In the genomic region with DNA sequence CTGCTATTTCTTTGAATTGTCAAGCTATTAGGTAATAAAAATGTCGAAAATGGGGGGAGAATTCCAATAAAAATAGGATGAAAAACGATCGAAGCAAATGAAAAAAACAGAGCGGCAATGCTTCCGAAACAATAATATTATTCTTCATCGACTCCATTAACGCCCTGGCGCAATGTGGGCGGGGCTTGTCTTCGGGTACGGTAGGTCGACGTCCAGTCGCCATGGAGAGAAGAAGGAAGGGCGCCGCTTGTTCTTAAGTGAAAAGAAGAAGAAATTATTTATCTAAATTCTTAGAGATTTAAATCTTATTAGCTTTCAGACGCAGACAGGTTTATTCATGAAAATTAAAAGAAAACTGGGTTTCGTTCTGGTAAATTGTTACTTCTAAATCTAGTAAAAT, we compare ENCODE assay signal across 5 worm cellular contexts.
TF ChIP-seq lines count a peak whose summit lies in the region.

No protein-coding gene starts in this region.

TF ChIP-seq in whole organism, L1 larva, 84 proteins besides CTCF, POLR2A, EP300 and RAD21:
- TF ChIP-seq ces-1 (GFP tag; optimal IDR thresholded peaks at IDR 0.05; lab: Kevin White, UChicago), result no peak
- no peak for TF ChIP-seq efl-1 (optimal IDR thresholded peaks at IDR 0.05; lab: Kevin White, UChicago)
- TF ChIP-seq efl-1 (GFP tag; optimal IDR thresholded peaks at IDR 0.05 in 1 of 2; lab: Kevin White, UChicago), result peak in 1 of 2 experiments; percentile 23
- TF ChIP-seq zip-4 (GFP tag; optimal IDR thresholded peaks at IDR 0.05; lab: Kevin White, UChicago), result no peak
- no peak for TF ChIP-seq ceh-90 (tag; optimal IDR thresholded peaks at IDR 0.05; lab: Kevin White, UChicago)
- TF ChIP-seq nhr-12 (tag; optimal IDR thresholded peaks at IDR 0.05; lab: Kevin White, UChicago), result no peak
- TF ChIP-seq zag-1 (tag; optimal IDR thresholded peaks at IDR 0.05; lab: Kevin White, UChicago), result no peak
- no peak for TF ChIP-seq unc-30 (tag; optimal IDR thresholded peaks at IDR 0.05; lab: Kevin White, UChicago)
- TF ChIP-seq lsy-2 (tag; optimal IDR thresholded peaks at IDR 0.05; lab: Kevin White, UChicago), result peak; percentile 33 to 66
- TF ChIP-seq ceh-82 (tag; optimal IDR thresholded peaks at IDR 0.05; lab: Kevin White, UChicago), result no peak
- TF ChIP-seq nhr-20 (tag; optimal IDR thresholded peaks at IDR 0.05; lab: Kevin White, UChicago), result no peak
- no peak for TF ChIP-seq ztf-4 (tag; optimal IDR thresholded peaks at IDR 0.05; lab: Kevin White, UChicago)
- no peak for TF ChIP-seq unc-86 (tag; optimal IDR thresholded peaks at IDR 0.05; lab: Kevin White, UChicago)
- no peak for TF ChIP-seq tlp-1 (tag; optimal IDR thresholded peaks at IDR 0.05; lab: Kevin White, UChicago)
TF ChIP-seq in whole organism, L1 larva: peak in this region for 2.

TF ChIP-seq in whole organism, L3 larva, 47 proteins besides CTCF, POLR2A, EP300 and RAD21:
- TF ChIP-seq elt-3 (tag; optimal IDR thresholded peaks at IDR 0.05; lab: Kevin White, UChicago) (no peak), nfya-1 (tag; optimal IDR thresholded peaks at IDR 0.05; lab: Kevin White, UChicago; ENCODE audit: insufficient read depth) (peak; percentile 97)

TF ChIP-seq in whole organism, L4 larva, 104 proteins besides CTCF, POLR2A, EP300 and RAD21:
- TF ChIP-seq tra-1 (GFP tag; IDR thresholded peaks at IDR 0.05; lab: Robert Waterston, UW) (no peak), lsy-2 (tag; optimal IDR thresholded peaks at IDR 0.05; lab: Kevin White, UChicago) (peak in 1 of 2 experiments; percentile 56), duxl-1 (tag; optimal IDR thresholded peaks at IDR 0.05; lab: Kevin White, UChicago; ENCODE audit: poor library complexity) (peak; percentile 24)

TF ChIP-seq in whole organism, late embryonic, 69 proteins besides CTCF, POLR2A, EP300 and RAD21:
- TF ChIP-seq F13H6.1 (tag; optimal IDR thresholded peaks at IDR 0.05; lab: Kevin White, UChicago), result no peak
- peak; percentile 67 for TF ChIP-seq nfya-1 (tag; optimal IDR thresholded peaks at IDR 0.05; lab: Kevin White, UChicago)
- TF ChIP-seq zip-5 (tag; optimal IDR thresholded peaks at IDR 0.05; lab: Kevin White, UChicago), result no peak
- no peak for TF ChIP-seq madf-2 (tag; optimal IDR thresholded peaks at IDR 0.05; lab: Kevin White, UChicago)

TF ChIP-seq in whole organism, mixed stage, embryonic, 35 proteins besides CTCF, POLR2A, EP300 and RAD21:
- TF ChIP-seq hlh-1 (tag; optimal IDR thresholded peaks at IDR 0.05; lab: Kevin White, UChicago), result no peak
- TF ChIP-seq lsy-2 (tag; optimal IDR thresholded peaks at IDR 0.05; lab: Kevin White, UChicago), result peak; percentile 83
- TF ChIP-seq zip-8 (tag; optimal IDR thresholded peaks at IDR 0.05; lab: Kevin White, UChicago), result no peak
